Fruit fly (Drosophila melanogaster): Measurements from ENCODE around the gene Tsp74F.

dm6 chr3L:17905761-17906160 lies 10.1 kb upstream of the Tsp74F start:
- no peak for TF ChIP-seq CG9948 (tag; optimal IDR thresholded peaks at IDR 0.05)
- no peak for TF ChIP-seq CG14655 (GFP tag; optimal IDR thresholded peaks at IDR 0.05)
- TF ChIP-seq Pif1A (GFP tag; optimal IDR thresholded peaks at IDR 0.05) = no peak
- no peak for TF ChIP-seq CG15710 (tag; optimal IDR thresholded peaks at IDR 0.05)
- no peak for TF ChIP-seq CG17806 (tag; optimal IDR thresholded peaks at IDR 0.05)
- TF ChIP-seq CG34367 (tag; optimal IDR thresholded peaks at IDR 0.05) = no peak
- no peak for TF ChIP-seq EcR (GFP tag; optimal IDR thresholded peaks at IDR 0.05)
- 0 out of 2 replicates have a peak, but pooled peaks have one; percentile 11 for TF ChIP-seq CG12605 (GFP tag; IDR thresholded peaks at IDR 0.05)

All from whole organism, pupa.